Fruit fly (Drosophila melanogaster): ENCODE data around the gene Ost48.

Ost48 gene

dm6 chrX:9109072-9109844, 49.1 kb downstream of the Ost48 start (continued):
- TF ChIP-seq cato (GFP tag; optimal IDR thresholded peaks at IDR 0.05; ENCODE audit: borderline replicate concordance) (peak; percentile 45), Trl (optimal IDR thresholded peaks at IDR 0.05) (no peak), Trl (GFP tag; optimal IDR thresholded peaks at IDR 0.05) (peak; percentile 9), CG12659 (GFP tag; optimal IDR thresholded peaks at IDR 0.05) (peak; percentile 68), Dp (GFP tag; optimal IDR thresholded peaks at IDR 0.05) (peak; percentile 53), CG30403 (GFP tag; optimal IDR thresholded peaks at IDR 0.05) (peak; percentile 72), dm (GFP tag; optimal IDR thresholded peaks at IDR 0.05) (peak; percentile 25), CG14965 (GFP tag; optimal IDR thresholded peaks at IDR 0.05; ENCODE audit: borderline replicate concordance) (no peak), CG8281 (tag; optimal IDR thresholded peaks at IDR 0.05) (no peak), CG12219 (GFP tag; optimal IDR thresholded peaks at IDR 0.05) (no peak), CG18619 (GFP tag; optimal IDR thresholded peaks at IDR 0.05) (peak; percentile 48), Atf6 (GFP tag; IDR thresholded peaks at IDR 0.05) (no peak), CG1024 (GFP tag; IDR thresholded peaks at IDR 0.05) (no peak), Dip3 (GFP tag; optimal IDR thresholded peaks at IDR 0.05) (peak; percentile 61), oc (tag; optimal IDR thresholded peaks at IDR 0.05) (no peak), CG7745 (tag; optimal IDR thresholded peaks at IDR 0.05) (no peak), CG3163 (GFP tag; optimal IDR thresholded peaks at IDR 0.05) (no peak), chm (GFP tag; IDR thresholded peaks at IDR 0.05) (0 out of 2 replicates have a peak, but pooled peaks have one; percentile 14), CG3407 (GFP tag; optimal IDR thresholded peaks at IDR 0.05) (no peak), inv (GFP tag; IDR thresholded peaks at IDR 0.05; ENCODE audit: partially characterized antibody) (peak; percentile 38; the same call in 1 of the 2 replicates), knrl (GFP tag; IDR thresholded peaks at IDR 0.05; ENCODE audit: partially characterized antibody) (0 out of 3 replicates have a peak, but pooled peaks have one; percentile 22), ro (GFP tag; IDR thresholded peaks at IDR 0.05) (no peak), chif (GFP tag; optimal IDR thresholded peaks at IDR 0.05) (peak; percentile 52 to 66), CG34422 (GFP tag; IDR thresholded peaks at IDR 0.05) (0 out of 3 replicates have a peak, but pooled peaks have one; percentile 41), yki (optimal IDR thresholded peaks at IDR 0.05) (no peak), CG17612 (GFP tag; IDR thresholded peaks at IDR 0.05) (no peak), her (GFP tag; optimal IDR thresholded peaks at IDR 0.05) (peak; percentile 39), CG13775 (GFP tag; optimal IDR thresholded peaks at IDR 0.05) (peak; percentile 67), CG7839 (tag; optimal IDR thresholded peaks at IDR 0.05) (peak; percentile 69), Kr (GFP tag; optimal IDR thresholded peaks at IDR 0.05) (no peak), CG2116 (GFP tag; optimal IDR thresholded peaks at IDR 0.05) (peak; percentile 45), CG13424 (tag; optimal IDR thresholded peaks at IDR 0.05) (peak; percentile 32), sisA (GFP tag; IDR thresholded peaks at IDR 0.05) (no peak; the same call in none of the 2 replicates), mam (GFP tag; optimal IDR thresholded peaks at IDR 0.05) (peak; percentile 55), ttk (GFP tag; IDR thresholded peaks at IDR 0.05) (peak; percentile 22; the same call in 1 of the 2 replicates), fd64A (GFP tag; optimal IDR thresholded peaks at IDR 0.05) (no peak), CG8089 (GFP tag; optimal IDR thresholded peaks at IDR 0.05) (peak; percentile 51), Sox102F (GFP tag; optimal IDR thresholded peaks at IDR 0.05) (no peak), ranshi (GFP tag; IDR thresholded peaks at IDR 0.05) (peak; percentile 4; the same call in 1 of the 2 replicates), CG11504 (tag; optimal IDR thresholded peaks at IDR 0.05) (no peak), fru (optimal IDR thresholded peaks at IDR 0.05) (no peak), dpn (GFP tag; optimal IDR thresholded peaks at IDR 0.05) (peak; percentile 42 to 46), al (GFP tag; IDR thresholded peaks at IDR 0.05) (0 out of 2 replicates have a peak, but pooled peaks have one; percentile 24), Hsf (GFP tag; optimal IDR thresholded peaks at IDR 0.05) (peak; percentile 69), CG1792 (GFP tag; optimal IDR thresholded peaks at IDR 0.05) (peak; percentile 3), repo (GFP tag; optimal IDR thresholded peaks at IDR 0.05) (no peak), psq (GFP tag; optimal IDR thresholded peaks at IDR 0.05) (no peak), CG2712 (tag; optimal IDR thresholded peaks at IDR 0.05) (peak; percentile 62), Antp (GFP tag; optimal IDR thresholded peaks at IDR 0.05) (peak; percentile 47), CG7372 (GFP tag; IDR thresholded peaks at IDR 0.05) (no peak)
